Fruit fly (Drosophila melanogaster) whole organism, pupa: ENCODE measurements around the gene CG9727.
A peak's percentile ranks its signal among the peaks of the same experiment; 100 is the strongest.

Experiments
- CG14655 ChIP-seq: fragments of 200-800 bp; sonication (Bioruptor generic); optimal IDR thresholded peaks from 3 replicates; lab custom pipeline; 2017; ENCODE audit warnings: mild to moderate bottlenecking, missing biosample characterization, missing genetic modification reagents, missing genetic modification characterization
- EcR ChIP-seq: fragments of 200-800 bp; sonication (Bioruptor generic); optimal IDR thresholded peaks from 3 replicates; lab custom pipeline; 2019; ENCODE audit warnings: missing biosample characterization, missing genetic modification characterization, mild to moderate bottlenecking, moderate library complexity, missing genetic modification reagents
- Ets98B ChIP-seq: fragments of 200-800 bp; sonication (Bioruptor generic); IDR thresholded peaks from 2 replicates; pipeline ENCODE4 v1.3.6; 2022; ENCODE audit warnings: missing biosample characterization, missing genetic modification characterization
- Pif1B ChIP-seq: fragments of 200-800 bp; sonication (Bioruptor generic); optimal IDR thresholded peaks from 3 replicates; lab custom pipeline; 2016; ENCODE audit warnings: missing biosample characterization, missing genetic modification characterization
- Snoo ChIP-seq: fragments of 200-800 bp; sonication (Bioruptor generic); optimal IDR thresholded peaks from 3 replicates; lab custom pipeline; 2017; ENCODE audit warnings: missing biosample characterization, mild to moderate bottlenecking, missing genetic modification characterization, inconsistent platforms
- rn ChIP-seq: fragments of 200-800 bp; sonication (Bioruptor generic); IDR thresholded peaks from 2 replicates; pipeline ENCODE4 v1.3.6; 2022; ENCODE audit warnings: missing biosample characterization, missing genetic modification characterization

CG9727 gene

DNA sequence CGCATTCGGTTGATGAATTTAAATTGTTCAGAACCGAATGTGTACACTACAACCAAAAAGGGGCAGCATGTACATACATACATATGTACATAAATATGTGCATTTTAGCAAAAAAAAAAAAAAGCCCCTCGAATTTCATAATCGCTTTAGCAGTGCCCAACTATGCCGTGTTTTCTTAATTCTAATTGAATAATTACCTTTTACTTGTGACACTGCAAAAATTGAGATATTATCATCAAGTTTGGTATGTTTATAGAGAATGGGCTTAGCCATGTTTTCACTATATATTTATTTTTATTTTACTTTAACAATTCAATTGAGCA lies 55.0 kb downstream of the CG9727 start:
- TF ChIP-seq Ets98B (GFP tag; lab: Robert Waterston, UW) = no peak
- peak; percentile 23 for TF ChIP-seq CG14655 (GFP tag; lab: Kevin White, UChicago)
- no peak for TF ChIP-seq rn
- peak; percentile 4 for TF ChIP-seq Snoo

DNA sequence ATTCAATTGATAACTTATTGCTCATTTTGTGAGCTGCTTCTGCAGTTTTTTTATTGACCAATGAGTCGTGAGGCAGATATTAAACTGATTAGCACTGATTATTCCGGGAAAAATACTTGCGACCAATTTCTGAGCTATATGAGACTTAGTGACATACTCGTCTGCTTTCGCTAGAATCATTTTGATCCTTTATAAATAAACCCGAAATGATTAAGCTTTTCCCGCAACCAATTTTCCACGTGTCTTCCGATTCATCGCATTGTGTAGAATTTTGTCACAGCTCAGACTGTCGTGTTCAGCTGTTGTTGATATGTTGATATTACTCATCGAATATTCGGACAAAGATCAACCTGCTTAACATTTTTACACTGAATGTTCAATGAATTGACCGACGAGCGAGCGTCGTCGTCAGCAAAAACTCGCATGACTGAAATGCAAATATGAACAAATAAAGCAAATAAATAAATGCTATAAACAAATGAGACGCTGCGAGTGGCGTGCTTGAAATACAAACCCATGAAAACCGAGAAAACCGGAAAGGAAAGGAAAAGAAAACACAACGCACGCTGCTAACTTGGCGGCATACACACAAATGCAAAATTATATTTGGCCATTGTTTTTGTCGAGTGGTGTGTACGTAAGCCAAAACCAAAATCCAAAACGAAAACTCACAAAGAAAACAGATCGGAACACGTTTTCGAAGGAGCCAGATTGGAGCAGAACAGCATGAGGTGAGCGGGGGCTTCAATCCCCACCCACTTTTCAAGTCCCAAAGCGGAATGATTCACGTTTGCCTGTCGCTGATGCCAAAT lies 55.6 kb downstream of the CG9727 start:
- TF ChIP-seq Pif1B = no peak
- peak; percentile 8 for TF ChIP-seq EcR (GFP tag; lab: Kevin White, UChicago)
- TF ChIP-seq, all 21 proteins: peak for 1
